Fruit fly (Drosophila melanogaster) whole organism, wandering third instar larva: Measurements from ENCODE around the gene Ptip.

Experiments
- Abd-B ChIP-seq: fragments of >200 bp; optimal IDR thresholded peaks from 2 replicates; lab custom pipeline; 2017; ENCODE audit warnings: missing biosample characterization, missing genetic modification characterization
- CG32264 ChIP-seq: fragments of 200-800 bp; sonication (Bioruptor generic); optimal IDR thresholded peaks from 2 replicates; lab custom pipeline; 2016; ENCODE audit warnings: missing biosample characterization, missing genetic modification characterization
- CG9705 ChIP-seq: fragments of 200-800 bp; sonication (Bioruptor generic); optimal IDR thresholded peaks from 2 replicates; lab custom pipeline; 2018; ENCODE audit warnings: missing biosample characterization, mild to moderate bottlenecking, missing genetic modification characterization
- CrebA ChIP-seq: fragments of 200-800 bp; sonication (Bioruptor generic); optimal IDR thresholded peaks from 2 replicates; lab custom pipeline; 2016; ENCODE audit warnings: missing biosample characterization, mild to moderate bottlenecking, missing genetic modification characterization, borderline replicate concordance
- Dfd ChIP-seq: fragments of >200 bp; optimal IDR thresholded peaks from 2 replicates; lab custom pipeline; 2017; ENCODE audit warnings: missing biosample characterization, missing genetic modification characterization
- Dif ChIP-seq: fragments of 200-275, 200-300 bp; sonication (Bioruptor generic); optimal IDR thresholded peaks from 2 replicates; lab custom pipeline; 2018; ENCODE audit warnings: missing biosample characterization, missing genetic modification characterization; ENCODE audit not compliant: partially characterized antibody
- GATAd ChIP-seq: sonication (Bioruptor generic); optimal IDR thresholded peaks from 2 replicates; lab custom pipeline; 2016; ENCODE audit warnings: missing biosample characterization, missing genetic modification characterization
- HLH106 ChIP-seq: fragments of 200-800 bp; optimal IDR thresholded peaks from 3 replicates; lab custom pipeline; 2019; ENCODE audit warnings: missing biosample characterization, mild to moderate bottlenecking, missing genetic modification characterization, moderate library complexity
- Hnf4 ChIP-seq: fragments of 200-800 bp; sonication (Bioruptor generic); optimal IDR thresholded peaks from 2 replicates; lab custom pipeline; 2016; ENCODE audit warnings: missing biosample characterization, mild to moderate bottlenecking, missing genetic modification characterization
- Hr78 ChIP-seq: fragments of >200 bp; optimal IDR thresholded peaks from 2 replicates; lab custom pipeline; 2017; ENCODE audit warnings: missing biosample characterization, missing genetic modification characterization
- Hr83 ChIP-seq: fragments of 200-300 bp; sonication (Bioruptor generic); optimal IDR thresholded peaks from 2 replicates; lab custom pipeline; 2016; ENCODE audit warnings: missing biosample characterization, mild to moderate bottlenecking, missing genetic modification characterization, moderate library complexity; ENCODE audit not compliant: poor library complexity, severe bottlenecking
- Jra ChIP-seq: sonication (Bioruptor generic); optimal IDR thresholded peaks from 2 replicates; lab custom pipeline; 2016; ENCODE audit warnings: missing biosample characterization, missing genetic modification characterization
- Mio ChIP-seq: sonication (Bioruptor generic); optimal IDR thresholded peaks from 2 replicates; lab custom pipeline; 2016; ENCODE audit warnings: missing biosample characterization, missing genetic modification characterization
- Myc ChIP-seq: fragments of >200 bp; optimal IDR thresholded peaks from 2 replicates; lab custom pipeline; 2017
- N ChIP-seq: fragments of >200 bp; optimal IDR thresholded peaks from 2 replicates; lab custom pipeline; 2018; ENCODE audit warnings: missing biosample characterization, missing external identifiers, missing genetic modification characterization
- OdsH ChIP-seq: fragments of 200-800 bp; sonication (Bioruptor generic); optimal IDR thresholded peaks from 2 replicates; lab custom pipeline; 2016; ENCODE audit warnings: missing biosample characterization, mild to moderate bottlenecking, missing genetic modification characterization
- Rel ChIP-seq, 2 experiments: fragments of 200-800 bp; sonication (Bioruptor generic) in 1 of 2; optimal IDR thresholded peaks; 2 replicates in 1 of 2; 3 replicates in 1 of 2; lab custom pipeline; 2016 to 2019; ENCODE audit warnings: mild to moderate bottlenecking in 2 of 2, missing biosample characterization in 2 of 2, missing genetic modification characterization in 2 of 2, moderate library complexity in 1 of 2
- Sp1 ChIP-seq: fragments of 200-800 bp; sonication (Bioruptor generic); optimal IDR thresholded peaks from 3 replicates; lab custom pipeline; 2019; ENCODE audit warnings: missing biosample characterization, mild to moderate bottlenecking, missing genetic modification characterization, moderate library complexity
- Vsx2 ChIP-seq: fragments of 200-300, 225-300 bp; sonication (Bioruptor generic); optimal IDR thresholded peaks from 2 replicates; lab custom pipeline; 2018; ENCODE audit warnings: missing biosample characterization, missing genetic modification characterization; ENCODE audit not compliant: partially characterized antibody
- br ChIP-seq: fragments of 200-800 bp; sonication (Bioruptor generic); optimal IDR thresholded peaks from 2 replicates; lab custom pipeline; 2016; ENCODE audit warnings: missing biosample characterization, missing genetic modification characterization
- brk ChIP-seq: fragments of 200-800 bp; sonication (Bioruptor generic); optimal IDR thresholded peaks from 2 replicates; lab custom pipeline; 2016; ENCODE audit warnings: missing biosample characterization, mild to moderate bottlenecking, missing genetic modification characterization
- dl ChIP-seq, 2 experiments: fragments of 175-275, 200-275 bp in 1 of 2; fragments of 200-275 bp in 1 of 2; sonication (Bioruptor generic); optimal IDR thresholded peaks; lab custom pipeline; 2018; ENCODE audit warnings: mild to moderate bottlenecking in 2 of 2, missing biosample characterization in 2 of 2, missing genetic modification characterization in 2 of 2, moderate library complexity in 2 of 2; ENCODE audit not compliant: partially characterized antibody in 2 of 2, insufficient read depth in 1 of 2
- dmrt93B ChIP-seq: fragments of 200-800 bp; sonication (Bioruptor generic); optimal IDR thresholded peaks from 2 replicates; lab custom pipeline; 2018; ENCODE audit warnings: missing biosample characterization, mild to moderate bottlenecking, missing genetic modification characterization
- dsf ChIP-seq: sonication (Bioruptor generic); optimal IDR thresholded peaks from 2 replicates; lab custom pipeline; 2016; ENCODE audit warnings: missing biosample characterization, missing genetic modification characterization, borderline replicate concordance
- ey ChIP-seq: fragments of 200-800 bp; sonication (Bioruptor generic); optimal IDR thresholded peaks from 2 replicates; lab custom pipeline; 2016; ENCODE audit warnings: missing biosample characterization, missing genetic modification characterization
- foxo ChIP-seq, 2 experiments: fragments of 200-800 bp; sonication (Bioruptor generic); optimal IDR thresholded peaks; 2 replicates in 1 of 2; 3 replicates in 1 of 2; lab custom pipeline; 2016 to 2017; ENCODE audit warnings: missing biosample characterization in 2 of 2, missing genetic modification characterization in 2 of 2
- fru ChIP-seq: fragments of 200-800 bp; sonication (Bioruptor generic); optimal IDR thresholded peaks from 3 replicates; lab custom pipeline; 2016; ENCODE audit warnings: missing biosample characterization, mild to moderate bottlenecking, missing genetic modification characterization
- h ChIP-seq: fragments of 200-800 bp; sonication (Bioruptor generic); optimal IDR thresholded peaks from 3 replicates; lab custom pipeline; 2016; ENCODE audit warnings: missing biosample characterization, mild to moderate bottlenecking, missing genetic modification characterization
- jim ChIP-seq: fragments of 175-275, 200-325 bp; sonication (Bioruptor generic); optimal IDR thresholded peaks from 2 replicates; lab custom pipeline; 2016; ENCODE audit warnings: missing biosample characterization, mild to moderate bottlenecking, missing genetic modification characterization
- lola ChIP-seq: fragments of >200 bp; optimal IDR thresholded peaks from 2 replicates; lab custom pipeline; 2017; ENCODE audit warnings: missing biosample characterization, missing genetic modification characterization
- pan ChIP-seq: fragments of >200 bp; optimal IDR thresholded peaks from 2 replicates; lab custom pipeline; 2017
- psq ChIP-seq: fragments of 200-800 bp; sonication (Bioruptor generic); optimal IDR thresholded peaks from 3 replicates; lab custom pipeline; 2017; ENCODE audit warnings: missing biosample characterization, mild to moderate bottlenecking, missing genetic modification characterization, moderate library complexity
- rgr ChIP-seq: fragments of 200-800 bp; sonication (Bioruptor generic); optimal IDR thresholded peaks from 3 replicates; lab custom pipeline; 2016; ENCODE audit warnings: missing biosample characterization, mild to moderate bottlenecking, missing genetic modification characterization
- sage ChIP-seq: fragments of 200-800 bp; sonication (Bioruptor generic); optimal IDR thresholded peaks from 2 replicates; lab custom pipeline; 2016; ENCODE audit warnings: missing biosample characterization, mild to moderate bottlenecking, missing genetic modification characterization
- sv ChIP-seq: fragments of 200-800 bp; sonication (Bioruptor generic); optimal IDR thresholded peaks from 3 replicates; lab custom pipeline; 2016; ENCODE audit warnings: missing biosample characterization, missing genetic modification characterization
- tai ChIP-seq: sonication (Bioruptor generic); optimal IDR thresholded peaks from 2 replicates; lab custom pipeline; 2016; ENCODE audit warnings: missing biosample characterization, missing genetic modification characterization
- usp ChIP-seq: fragments of >200 bp; optimal IDR thresholded peaks from 2 replicates; lab custom pipeline; 2017; ENCODE audit warnings: missing biosample characterization, missing genetic modification characterization
- woc ChIP-seq: sonication (Bioruptor generic); optimal IDR thresholded peaks from 2 replicates; lab custom pipeline; 2016; ENCODE audit warnings: missing biosample characterization, mild to moderate bottlenecking, missing genetic modification characterization

Gene Ptip

DNA sequence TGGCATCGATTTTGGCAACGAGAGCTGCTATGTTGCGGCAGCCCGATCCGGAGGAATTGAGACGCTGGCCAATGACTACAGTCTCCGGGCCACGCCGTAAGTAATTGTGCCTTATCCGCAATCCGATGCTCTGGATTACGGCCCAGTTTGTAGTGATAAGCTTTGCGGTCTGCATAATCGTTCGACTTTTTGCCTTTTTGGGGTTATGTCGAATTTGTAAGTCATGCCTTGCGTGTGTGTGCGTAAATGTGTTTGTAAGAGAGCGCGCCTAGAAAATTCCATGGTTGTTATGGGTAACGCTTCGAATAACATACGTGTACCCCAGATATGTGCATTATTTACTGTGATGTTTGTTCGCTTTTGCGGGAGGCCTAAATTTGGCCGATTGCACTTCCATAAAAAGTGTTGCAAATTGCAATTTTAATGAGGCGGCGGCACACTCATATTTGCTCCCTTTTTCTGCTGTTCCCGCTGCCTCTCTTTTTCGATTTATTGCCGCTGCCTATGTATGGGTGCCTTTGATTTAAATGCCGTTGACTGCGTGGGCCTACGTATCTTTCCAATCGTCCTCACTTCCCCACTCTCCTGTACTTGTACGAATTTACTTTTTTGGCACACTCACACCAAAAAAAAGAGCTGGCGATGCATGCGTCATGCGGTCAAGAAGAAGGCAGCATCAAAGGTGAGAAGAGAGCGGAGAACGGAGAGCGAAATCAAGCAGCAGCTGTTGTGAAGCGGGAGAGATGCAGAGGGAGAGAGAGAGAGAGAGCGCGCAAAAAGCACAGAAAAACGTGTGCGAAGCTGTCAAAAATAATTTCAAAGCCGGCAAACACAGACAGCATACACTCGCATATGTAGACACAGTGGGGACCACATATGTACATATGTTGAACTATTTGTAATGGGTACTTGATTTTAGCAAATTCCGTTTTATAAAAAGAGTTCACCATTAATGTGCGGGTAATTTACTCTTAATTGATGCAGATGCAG, 9.0 kb upstream of the Ptip start:
- TF ChIP-seq Abd-B (no peak), OdsH (peak; percentile 1), CG9705 (GFP tag; lab: Kevin White, UChicago) (no peak), foxo (GFP tag; optimal IDR thresholded peaks at IDR 0.05; lab: Kevin White, UChicago) (peak in 1 of 2 experiments; percentile 18), fru (GFP tag; lab: Kevin White, UChicago) (no peak), rgr (GFP tag; lab: Kevin White, UChicago) (no peak), GATAd (GFP tag; lab: Kevin White, UChicago) (no peak), Hnf4 (GFP tag; lab: Kevin White, UChicago) (no peak), sage (GFP tag; lab: Kevin White, UChicago) (peak; percentile 62), Dif (GFP tag; lab: Kevin White, UChicago) (peak; percentile 75), Vsx2 (GFP tag; lab: Kevin White, UChicago) (peak; percentile 56), Mio (no peak), Sp1 (GFP tag; lab: Kevin White, UChicago) (no peak), Rel (GFP tag; optimal IDR thresholded peaks at IDR 0.05; lab: Kevin White, UChicago) (no peak), Rel (tag; optimal IDR thresholded peaks at IDR 0.05; lab: Kevin White, UChicago) (peak; percentile 78), pan (lab: Kevin White, UChicago) (no peak), HLH106 (no peak), Hr83 (GFP tag; lab: Kevin White, UChicago) (no peak), CrebA (no peak), tai (no peak), h (peak; percentile 21), brk (no peak), N (GFP tag; lab: Kevin White, UChicago) (no peak), lola (GFP tag; lab: Kevin White, UChicago) (no peak), br (GFP tag; lab: Kevin White, UChicago) (no peak), psq (GFP tag; lab: Kevin White, UChicago) (peak; percentile 39), CG32264 (GFP tag; lab: Kevin White, UChicago) (peak; percentile 29), Dfd (GFP tag; lab: Kevin White, UChicago) (no peak), sv (GFP tag; lab: Kevin White, UChicago) (no peak), dl (GFP tag; optimal IDR thresholded peaks at IDR 0.05; lab: Kevin White, UChicago; ENCODE audit: insufficient read depth in 1 of 2, partially characterized antibody in 2 of 2) (peak in 1 of 2 experiments; percentile 68)

- TF ChIP-seq CG32264 (GFP tag; lab: Kevin White, UChicago): peak; percentile 7
- no peak for TF ChIP-seq fru (GFP tag; lab: Kevin White, UChicago)
- no peak for TF ChIP-seq Rel (GFP tag; optimal IDR thresholded peaks at IDR 0.05; lab: Kevin White, UChicago)
- peak; percentile 30 for TF ChIP-seq Rel (tag; optimal IDR thresholded peaks at IDR 0.05; lab: Kevin White, UChicago)
- TF ChIP-seq Dfd (GFP tag; lab: Kevin White, UChicago): no peak
- no peak for TF ChIP-seq dl (GFP tag; optimal IDR thresholded peaks at IDR 0.05; lab: Kevin White, UChicago; ENCODE audit: insufficient read depth in 1 of 2, partially characterized antibody in 2 of 2)
- TF ChIP-seq dmrt93B (GFP tag; lab: Kevin White, UChicago): no peak
- TF ChIP-seq foxo (GFP tag; optimal IDR thresholded peaks at IDR 0.05; lab: Kevin White, UChicago): peak in 1 of 2 experiments; percentile 6
- TF ChIP-seq tai: no peak
- TF ChIP-seq N (GFP tag; lab: Kevin White, UChicago): no peak
- TF ChIP-seq woc: peak; percentile 7
- no peak for TF ChIP-seq Vsx2 (GFP tag; lab: Kevin White, UChicago)
- no peak for TF ChIP-seq HLH106
- no peak for TF ChIP-seq brk
- TF ChIP-seq GATAd (GFP tag; lab: Kevin White, UChicago): peak; percentile 18
- no peak for TF ChIP-seq psq (GFP tag; lab: Kevin White, UChicago)
- TF ChIP-seq dsf: peak; percentile 33
- peak; percentile 51 for TF ChIP-seq jim (GFP tag; lab: Kevin White, UChicago)
- no peak for TF ChIP-seq Hr78 (GFP tag; lab: Kevin White, UChicago)
- no peak for TF ChIP-seq Abd-B
- no peak for TF ChIP-seq pan (lab: Kevin White, UChicago)
- TF ChIP-seq h: peak; percentile 28
- peak; percentile 39 for TF ChIP-seq Sp1 (GFP tag; lab: Kevin White, UChicago)
- TF ChIP-seq lola (GFP tag; lab: Kevin White, UChicago): no peak
- TF ChIP-seq Myc (lab: Kevin White, UChicago): no peak
- TF ChIP-seq Dif (GFP tag; lab: Kevin White, UChicago): no peak
- TF ChIP-seq br (GFP tag; lab: Kevin White, UChicago): peak; percentile 31
- TF ChIP-seq sage (GFP tag; lab: Kevin White, UChicago): peak; percentile 72
- no peak for TF ChIP-seq sv (GFP tag; lab: Kevin White, UChicago)
- no peak for TF ChIP-seq Mio
- peak; percentile 67 for TF ChIP-seq Hr83 (GFP tag; lab: Kevin White, UChicago)
- TF ChIP-seq OdsH: peak; percentile 21
- TF ChIP-seq ey (GFP tag; lab: Kevin White, UChicago): no peak
- TF ChIP-seq Jra: peak; percentile 66
- no peak for TF ChIP-seq usp
- TF ChIP-seq Hnf4 (GFP tag; lab: Kevin White, UChicago): peak; percentile 83
- no peak for TF ChIP-seq CG9705 (GFP tag; lab: Kevin White, UChicago)
- no peak for TF ChIP-seq CrebA
- peak; percentile 62 for TF ChIP-seq rgr (GFP tag; lab: Kevin White, UChicago)
- TF ChIP-seq, all 38 proteins: peak for 16
These were observed 8.0 kb upstream of the Ptip start, which contains the start of gene Hsp110 for dm6 chr3L:14036867-14037313. Gene Hsp110 (plus strand): TSS chr3L:14037019.
